Fruit fly (Drosophila melanogaster): Measurements from ENCODE around the gene CG16986.

dm6 chr3L:2568274-2568673, 31.9 kb upstream of the CG16986 start:
- TF ChIP-seq h (optimal IDR thresholded peaks at IDR 0.05), result no peak
- TF ChIP-seq psq (optimal IDR thresholded peaks at IDR 0.05), result no peak
- no peak for TF ChIP-seq Myc (optimal IDR thresholded peaks at IDR 0.05)
- no peak for TF ChIP-seq ttk (optimal IDR thresholded peaks at IDR 0.05)
- TF ChIP-seq insv (optimal IDR thresholded peaks at IDR 0.05), result no peak
